Fruit fly (Drosophila melanogaster) whole organism, embryonic: ENCODE results near the gene cu.

Experiments used
- CG10565 ChIP-seq: fragments of 200-800 bp; sonication (Bioruptor generic); optimal IDR thresholded peaks from 3 replicates; lab custom pipeline; 2016; ENCODE audit warnings: missing biosample characterization, mild to moderate bottlenecking, missing genetic modification characterization
- CG11456 ChIP-seq: fragments of 200-800 bp; sonication (Bioruptor generic); IDR thresholded peaks from 3 replicates; pipeline ENCODE4 v1.3.6; 2022; ENCODE audit warnings: missing biosample characterization, missing genetic modification characterization
- CG11504 ChIP-seq: fragments of 200-800 bp; sonication (Bioruptor generic); optimal IDR thresholded peaks from 3 replicates; lab custom pipeline; 2019; ENCODE audit warnings: missing biosample characterization, mild to moderate bottlenecking, missing genetic modification characterization, moderate library complexity
- CG13296 ChIP-seq: fragments of 200-800 bp; sonication (Bioruptor generic); optimal IDR thresholded peaks from 3 replicates; lab custom pipeline; 2018; ENCODE audit warnings: missing biosample characterization, mild to moderate bottlenecking, missing genetic modification characterization
- CG13894 ChIP-seq: fragments of 200-800 bp; sonication (Bioruptor generic); optimal IDR thresholded peaks from 3 replicates; lab custom pipeline; 2018; ENCODE audit warnings: missing biosample characterization, mild to moderate bottlenecking, missing genetic modification characterization, moderate library complexity
- CG15514 ChIP-seq: fragments of 200-800 bp; sonication (Bioruptor generic); optimal IDR thresholded peaks from 3 replicates; lab custom pipeline; 2017; ENCODE audit warnings: missing biosample characterization, missing genetic modification characterization, mild to moderate bottlenecking, moderate library complexity, missing genetic modification reagents
- CG15601 ChIP-seq: fragments of 200-800 bp; sonication (Bioruptor generic); optimal IDR thresholded peaks from 3 replicates; lab custom pipeline; 2019; ENCODE audit warnings: missing biosample characterization, mild to moderate bottlenecking, missing genetic modification characterization, moderate library complexity
- CG15696 ChIP-seq: fragments of 200-800 bp; sonication (Bioruptor generic); optimal IDR thresholded peaks from 2 replicates; lab custom pipeline; 2019; ENCODE audit warnings: missing biosample characterization, mild to moderate bottlenecking, missing genetic modification characterization, moderate library complexity
- CG16815 ChIP-seq: fragments of 200-800 bp; sonication (Bioruptor generic); optimal IDR thresholded peaks from 3 replicates; lab custom pipeline; 2017; ENCODE audit warnings: missing biosample characterization, mild to moderate bottlenecking, missing genetic modification characterization
- CG17361 ChIP-seq: fragments of 200-800 bp; sonication (Bioruptor generic); IDR thresholded peaks from 3 replicates; pipeline ENCODE4 v1.3.6; 2022; ENCODE audit warnings: missing biosample characterization, missing genetic modification characterization
- CG18599 ChIP-seq: fragments of 200-800 bp; sonication (Bioruptor generic); optimal IDR thresholded peaks from 3 replicates; lab custom pipeline; 2017; ENCODE audit warnings: missing biosample characterization, missing genetic modification characterization, mild to moderate bottlenecking, moderate library complexity, missing genetic modification reagents
- CG2678 ChIP-seq: fragments of 200-800 bp; sonication (Bioruptor generic); optimal IDR thresholded peaks from 3 replicates; lab custom pipeline; 2019; ENCODE audit warnings: missing biosample characterization, mild to moderate bottlenecking, missing genetic modification characterization, moderate library complexity
- CG32772 ChIP-seq: fragments of 200-800 bp; sonication (Bioruptor generic); IDR thresholded peaks from 2 replicates; pipeline ENCODE4 v1.3.6; 2022; ENCODE audit warnings: missing biosample characterization, missing genetic modification characterization
- CG6254 ChIP-seq: fragments of 200-800 bp; sonication (Bioruptor generic); optimal IDR thresholded peaks from 3 replicates; lab custom pipeline; 2017; ENCODE audit warnings: mild to moderate bottlenecking, missing biosample characterization, missing genetic modification reagents, missing genetic modification characterization
- GATAe ChIP-seq: fragments of 200-800 bp; sonication (Bioruptor generic); conservative IDR thresholded peaks from 2 replicates; pipeline ENCODE4 v1.3.6; 2022; ENCODE audit warnings: missing biosample characterization, missing genetic modification characterization
- HHEX ChIP-seq: fragments of 200-800 bp; sonication (Bioruptor generic); optimal IDR thresholded peaks from 3 replicates; lab custom pipeline; 2017; ENCODE audit warnings: missing biosample characterization, mild to moderate bottlenecking, missing genetic modification characterization, missing genetic modification reagents
- HLH54F ChIP-seq: fragments of 200-800 bp; sonication (Bioruptor generic); optimal IDR thresholded peaks from 3 replicates; lab custom pipeline; 2016; ENCODE audit warnings: missing biosample characterization, missing genetic modification characterization
- Hey ChIP-seq: fragments of 200-800 bp; sonication (Bioruptor generic); optimal IDR thresholded peaks from 3 replicates; lab custom pipeline; 2018; ENCODE audit warnings: missing biosample characterization, mild to moderate bottlenecking, missing genetic modification characterization
- Hr51 ChIP-seq, 2 experiments: fragments of 200-800 bp; sonication (Bioruptor generic); optimal IDR thresholded peaks; 2 replicates in 1 of 2; 3 replicates in 1 of 2; lab custom pipeline; 2016 to 2018; ENCODE audit warnings: missing biosample characterization in 2 of 2, missing genetic modification characterization in 2 of 2, mild to moderate bottlenecking in 1 of 2, moderate library complexity in 1 of 2
- Med ChIP-seq: fragments of 200-800 bp; sonication (Bioruptor generic); peaks from one replicate; lab custom pipeline; 2016; ENCODE audit warnings: missing biosample characterization, missing genetic modification characterization, mild to moderate bottlenecking, inconsistent platforms, moderate library complexity
- Meics ChIP-seq: fragments of 200-800 bp; sonication (Bioruptor generic); optimal IDR thresholded peaks from 2 replicates; lab custom pipeline; 2017; ENCODE audit warnings: missing biosample characterization, mild to moderate bottlenecking, missing genetic modification characterization
- Sox102F ChIP-seq: fragments of 200-800 bp; sonication (Bioruptor generic); optimal IDR thresholded peaks from 2 replicates; lab custom pipeline; 2018; ENCODE audit warnings: missing biosample characterization, mild to moderate bottlenecking, missing genetic modification characterization, moderate library complexity
- amos ChIP-seq: fragments of 200-800 bp; sonication (Bioruptor generic); IDR thresholded peaks from 2 replicates; pipeline ENCODE4 v1.3.6; 2022; ENCODE audit warnings: missing biosample characterization, missing genetic modification characterization; ENCODE audit not compliant: partially characterized antibody
- chinmo ChIP-seq: fragments of 200-800 bp; sonication (Bioruptor generic); IDR thresholded peaks from 4 replicates; pipeline ENCODE4 v1.3.6; 2022; ENCODE audit warnings: missing biosample characterization, missing genetic modification characterization; ENCODE audit not compliant: partially characterized antibody
- dan ChIP-seq: fragments of 200-800 bp; sonication (Bioruptor generic); IDR thresholded peaks from 2 replicates; pipeline ENCODE4 v1.3.6; 2022; ENCODE audit warnings: missing biosample characterization, missing genetic modification characterization
- dmrt99B ChIP-seq: fragments of 200-800 bp; sonication (Bioruptor generic); optimal IDR thresholded peaks from 2 replicates; lab custom pipeline; 2018; ENCODE audit warnings: missing biosample characterization, mild to moderate bottlenecking, missing genetic modification characterization, moderate library complexity
- exex ChIP-seq: fragments of 200-800 bp; sonication (Bioruptor generic); optimal IDR thresholded peaks from 4 replicates; lab custom pipeline; 2018; ENCODE audit warnings: missing biosample characterization, mild to moderate bottlenecking, missing genetic modification characterization, moderate library complexity
- fd102C ChIP-seq: fragments of 200-800 bp; sonication (Bioruptor generic); optimal IDR thresholded peaks from 2 replicates; lab custom pipeline; 2018; ENCODE audit warnings: missing biosample characterization, mild to moderate bottlenecking, missing genetic modification characterization, moderate library complexity
- fd64A ChIP-seq: fragments of 200-800 bp; sonication (Bioruptor generic); optimal IDR thresholded peaks from 3 replicates; lab custom pipeline; 2018; ENCODE audit warnings: missing biosample characterization, mild to moderate bottlenecking, missing genetic modification characterization
- grau ChIP-seq: fragments of 200-800 bp; optimal IDR thresholded peaks from 3 replicates; lab custom pipeline; 2019; ENCODE audit warnings: missing biosample characterization, mild to moderate bottlenecking, missing genetic modification characterization, moderate library complexity
- hkb ChIP-seq, 2 experiments: fragments of 200-800 bp in 1 of 2; fragments of >200 bp in 1 of 2; sonication (Bioruptor generic) in 1 of 2; IDR thresholded peaks in 1 of 2; optimal IDR thresholded peaks in 1 of 2; 2 replicates each; pipeline versions ENCODE4 v1.3.6 to Lab custom; 2017 to 2022; ENCODE audit warnings: missing biosample characterization in 1 of 2, missing genetic modification characterization in 1 of 2
- lmd ChIP-seq: fragments of 200-800 bp; sonication (Bioruptor generic); IDR thresholded peaks from 2 replicates; pipeline ENCODE4 v1.3.6; 2022; ENCODE audit warnings: missing biosample characterization, missing genetic modification characterization
- mirr ChIP-seq: fragments of 200-800 bp; sonication (Bioruptor generic); optimal IDR thresholded peaks from 3 replicates; lab custom pipeline; 2018; ENCODE audit warnings: missing biosample characterization, mild to moderate bottlenecking, missing genetic modification characterization
- pros ChIP-seq: fragments of 200-800 bp; sonication (Bioruptor generic); optimal IDR thresholded peaks from 3 replicates; lab custom pipeline; 2019; ENCODE audit warnings: missing biosample characterization, mild to moderate bottlenecking, missing genetic modification characterization, moderate library complexity
- row ChIP-seq: fragments of 200-800 bp; sonication (Bioruptor generic); IDR thresholded peaks from 3 replicates; pipeline ENCODE4 v1.3.6; 2022; ENCODE audit warnings: missing biosample characterization, missing genetic modification characterization
- sens ChIP-seq: fragments of 200-800 bp; sonication (Bioruptor generic); peaks from one replicate; lab custom pipeline; 2016; ENCODE audit warnings: missing biosample characterization, missing genetic modification characterization
- so ChIP-seq: fragments of 200-800 bp; sonication (Bioruptor generic); IDR thresholded peaks from 3 replicates; pipeline ENCODE4 v1.3.6; 2022; ENCODE audit warnings: missing biosample characterization, missing genetic modification characterization
- wek ChIP-seq: fragments of 200-800 bp; sonication (Bioruptor generic); optimal IDR thresholded peaks from 3 replicates; lab custom pipeline; 2018; ENCODE audit warnings: missing biosample characterization, mild to moderate bottlenecking, missing genetic modification characterization, moderate library complexity

Gene cu

DNA sequence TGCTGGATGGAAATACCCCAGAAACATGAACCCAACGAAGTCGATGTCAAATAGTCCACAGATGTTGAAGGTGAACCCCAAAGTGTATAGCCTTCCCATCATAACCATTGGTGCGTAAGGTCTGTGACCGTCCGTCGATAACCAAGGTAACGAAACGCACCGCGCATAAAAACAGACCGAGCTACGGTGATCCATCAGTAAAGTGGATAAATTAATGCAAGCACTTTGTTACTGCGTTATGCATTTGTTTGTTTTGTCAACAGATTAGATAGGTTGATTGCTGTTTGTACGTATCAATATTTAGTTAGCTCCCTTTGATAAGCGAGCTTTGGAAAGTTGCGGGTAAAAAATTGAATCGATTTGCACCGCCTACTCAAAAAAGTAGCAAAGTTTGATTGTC lies 19.1 kb upstream of the cu start (continued):
- TF ChIP-seq fd64A: peak; percentile 7
- 0 out of 3 replicates have a peak, but pooled peaks have one; percentile 17 for TF ChIP-seq so (GFP tag; lab: Robert Waterston, UW)
- peak; percentile 90 for TF ChIP-seq Meics (GFP tag; lab: Kevin White, UChicago)
- no peak for TF ChIP-seq CG6254 (GFP tag; lab: Kevin White, UChicago)
- peak; percentile 49 for TF ChIP-seq wek (GFP tag; lab: Kevin White, UChicago)
- peak; percentile 5 for TF ChIP-seq Sox102F
- no peak for TF ChIP-seq CG10565 (GFP tag; lab: Kevin White, UChicago)
- TF ChIP-seq CG11504: peak; percentile 37
- peak; percentile 17 for TF ChIP-seq HHEX (GFP tag; lab: Kevin White, UChicago)
- no peak for TF ChIP-seq CG15696 (tag; lab: Kevin White, UChicago)
- no peak for TF ChIP-seq CG13894
- peak; percentile 63 for TF ChIP-seq mirr (GFP tag; lab: Kevin White, UChicago)
- peak; percentile 11 for TF ChIP-seq CG15601 (tag; lab: Kevin White, UChicago)
- peak; percentile 21 for TF ChIP-seq CG15514 (GFP tag; lab: Kevin White, UChicago)
- TF ChIP-seq dan (GFP tag; lab: Robert Waterston, UW): no peak
- 0 out of 2 replicates have a peak, but pooled peaks have one; percentile 18 for TF ChIP-seq CG32772 (GFP tag; lab: Robert Waterston, UW)
- TF ChIP-seq pros (GFP tag; lab: Kevin White, UChicago): no peak
- TF ChIP-seq CG13296 (GFP tag; lab: Kevin White, UChicago): peak; percentile 15
- no peak for TF ChIP-seq chinmo (GFP tag; lab: Robert Waterston, UW)
- TF ChIP-seq dmrt99B: peak; percentile 13
- peak; percentile 22 for TF ChIP-seq CG18599 (GFP tag; lab: Kevin White, UChicago)
- no peak for TF ChIP-seq CG17361 (GFP tag; lab: Robert Waterston, UW)
- TF ChIP-seq CG2678: peak; percentile 28
- peak; percentile 60 for TF ChIP-seq sens (GFP tag; lab: Kevin White, UChicago)
- peak; percentile 13; the same call in 1 of the 3 replicates for TF ChIP-seq row (GFP tag; lab: Robert Waterston, UW)
- peak; percentile 58 for TF ChIP-seq grau
- TF ChIP-seq Hr51 (GFP tag; optimal IDR thresholded peaks at IDR 0.05; lab: Kevin White, UChicago): peak in 1 of 2 experiments; percentile 14
- peak; percentile 42 for TF ChIP-seq exex (tag; lab: Kevin White, UChicago)
- TF ChIP-seq CG16815 (GFP tag; lab: Kevin White, UChicago): no peak
- no peak for TF ChIP-seq amos (GFP tag; lab: Robert Waterston, UW)

dm6 chr3R:11195792-11196191 lies 1.6 kb upstream of the cu start, which contains the start of gene CG18577:
TSS of gene CG18577 (plus strand) at chr3R:11196092.
- TF ChIP-seq HLH54F (GFP tag; lab: Kevin White, UChicago): no peak
- TF ChIP-seq hkb (optimal IDR thresholded peaks at IDR 0.05; lab: Kevin White, UChicago): no peak
- TF ChIP-seq hkb (GFP tag; IDR thresholded peaks at IDR 0.05; lab: Robert Waterston, UW): no peak
- TF ChIP-seq Meics (GFP tag; lab: Kevin White, UChicago): peak; percentile 55
- peak; percentile 18; the same call in 1 of the 2 replicates for TF ChIP-seq GATAe
- 0 out of 3 replicates have a peak, but pooled peaks have one; percentile 5 for TF ChIP-seq CG11456 (GFP tag; lab: Robert Waterston, UW)
- TF ChIP-seq lmd: no peak
- peak; percentile 87 for TF ChIP-seq Med (GFP tag; lab: Kevin White, UChicago)
- TF ChIP-seq Hey (tag; lab: Kevin White, UChicago): peak; percentile 41
- TF ChIP-seq fd102C (GFP tag; lab: Kevin White, UChicago): no peak
